Fruit fly (Drosophila melanogaster): Measurements from ENCODE around the gene Rlip.
A peak's percentile ranks its signal among the peaks of the same experiment; 100 is the strongest.

Gene Rlip

DNA sequence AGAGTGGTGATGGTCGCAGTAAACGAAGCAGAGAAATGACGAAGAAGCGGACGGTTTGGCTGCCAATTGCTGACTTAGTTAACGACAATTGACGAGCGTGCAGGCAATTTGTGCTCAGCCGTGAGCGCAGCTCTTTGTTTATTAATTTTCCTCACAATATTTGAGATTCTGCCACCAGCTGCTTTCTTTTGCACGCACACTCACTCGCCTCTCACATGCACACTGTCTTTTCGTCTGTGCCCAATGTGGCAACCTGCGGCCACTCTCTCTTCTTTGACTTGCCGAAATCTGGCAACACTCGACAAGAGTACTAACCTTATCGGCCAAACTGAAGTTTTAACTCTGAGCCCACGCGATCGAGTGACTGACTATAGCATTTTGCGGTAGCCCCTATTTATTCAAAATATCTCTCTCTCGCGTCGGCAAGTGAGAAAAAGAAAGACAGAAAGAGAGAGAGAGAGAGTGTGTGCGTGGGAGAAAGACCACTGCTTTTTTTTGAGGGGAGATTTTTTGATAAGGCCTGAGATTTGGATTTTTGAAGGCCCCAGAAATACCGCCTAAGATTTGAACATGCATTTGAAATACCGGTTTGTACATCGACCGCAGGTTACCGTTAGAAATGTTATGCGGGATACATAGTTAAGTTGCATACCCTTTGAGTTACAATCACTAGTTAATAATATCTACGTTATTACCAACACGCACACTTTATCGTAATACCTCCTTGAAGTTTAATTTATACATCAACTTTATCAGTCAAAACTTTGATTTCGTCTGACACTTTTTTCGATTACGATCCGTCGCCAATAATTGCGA is 43.2 kb downstream of the Rlip start, which contains the start of gene Mvl (continued):
- TF ChIP-seq Sry-δ (GFP tag; optimal IDR thresholded peaks at IDR 0.05) = peak; percentile 38
- TF ChIP-seq gsb (GFP tag; IDR thresholded peaks at IDR 0.05) = no peak
- TF ChIP-seq CG2120 (GFP tag; optimal IDR thresholded peaks at IDR 0.05) = no peak
- TF ChIP-seq CG14667 (GFP tag; IDR thresholded peaks at IDR 0.05) = no peak
- no peak for TF ChIP-seq CG18262 (tag; optimal IDR thresholded peaks at IDR 0.05)
- no peak for TF ChIP-seq ems (GFP tag; optimal IDR thresholded peaks at IDR 0.05)
- no peak for TF ChIP-seq corto (GFP tag; optimal IDR thresholded peaks at IDR 0.05)
- TF ChIP-seq croc (GFP tag; conservative IDR thresholded peaks at IDR 0.05) = no peak
- no peak for TF ChIP-seq CG9817 (tag; optimal IDR thresholded peaks at IDR 0.05)
- TF ChIP-seq ssp (GFP tag; IDR thresholded peaks at IDR 0.05) = no peak
- no peak for TF ChIP-seq chn (GFP tag; optimal IDR thresholded peaks at IDR 0.05)
- TF ChIP-seq unc-4 (GFP tag; IDR thresholded peaks at IDR 0.05; ENCODE audit: partially characterized antibody) = no peak
- TF ChIP-seq Dip3 (GFP tag; optimal IDR thresholded peaks at IDR 0.05) = no peak
- TF ChIP-seq ftz-f1 (GFP tag; optimal IDR thresholded peaks at IDR 0.05) = peak; percentile 82
- peak; percentile 22 for TF ChIP-seq YL-1 (GFP tag; optimal IDR thresholded peaks at IDR 0.05)
- TF ChIP-seq CTCF (GFP tag; optimal IDR thresholded peaks at IDR 0.05) = peak; percentile 30
- TF ChIP-seq Sin3A (optimal IDR thresholded peaks at IDR 0.05) = no peak
- TF ChIP-seq TFAM (GFP tag; optimal IDR thresholded peaks at IDR 0.05) = no peak
- TF ChIP-seq CG11093 (GFP tag; IDR thresholded peaks at IDR 0.05) = no peak
- TF ChIP-seq vnd (GFP tag; IDR thresholded peaks at IDR 0.05; ENCODE audit: partially characterized antibody) = no peak
- no peak for TF ChIP-seq Mes4 (GFP tag; optimal IDR thresholded peaks at IDR 0.05)
- TF ChIP-seq Mad (GFP tag; optimal IDR thresholded peaks at IDR 0.05) = no peak
- TF ChIP-seq zfh1 (GFP tag; IDR thresholded peaks at IDR 0.05) = 0 out of 3 replicates have a peak, but pooled peaks have one; percentile 21
- no peak for TF ChIP-seq HLH54F (GFP tag; optimal IDR thresholded peaks at IDR 0.05)
- TF ChIP-seq CG13424 (tag; optimal IDR thresholded peaks at IDR 0.05) = no peak
- no peak for TF ChIP-seq CG32772 (GFP tag; IDR thresholded peaks at IDR 0.05)
- no peak for TF ChIP-seq dmrt99B (tag; optimal IDR thresholded peaks at IDR 0.05)
- no peak for TF ChIP-seq sc (optimal IDR thresholded peaks at IDR 0.05)
- no peak for TF ChIP-seq sc (GFP tag; optimal IDR thresholded peaks at IDR 0.05)
- TF ChIP-seq Hr39 (optimal IDR thresholded peaks at IDR 0.05) = no peak
- TF ChIP-seq ab (GFP tag; optimal IDR thresholded peaks at IDR 0.05) = no peak
- peak; percentile 9 for TF ChIP-seq zf30C (GFP tag; optimal IDR thresholded peaks at IDR 0.05)
- TF ChIP-seq CG15479 (GFP tag; optimal IDR thresholded peaks at IDR 0.05) = no peak
- TF ChIP-seq trh (GFP tag; optimal IDR thresholded peaks at IDR 0.05) = no peak
- TF ChIP-seq tap (tag; optimal IDR thresholded peaks at IDR 0.05) = no peak
- no peak for TF ChIP-seq CG4404 (GFP tag; IDR thresholded peaks at IDR 0.05)
- no peak for TF ChIP-seq fru (optimal IDR thresholded peaks at IDR 0.05)
- TF ChIP-seq CG8089 (GFP tag; optimal IDR thresholded peaks at IDR 0.05) = no peak
- no peak for TF ChIP-seq Lim3 (GFP tag; IDR thresholded peaks at IDR 0.05)
- TF ChIP-seq klu (GFP tag; IDR thresholded peaks at IDR 0.05) = no peak
- TF ChIP-seq CG15514 (GFP tag; optimal IDR thresholded peaks at IDR 0.05) = peak; percentile 57
- no peak for TF ChIP-seq stc (GFP tag; IDR thresholded peaks at IDR 0.05)
- TF ChIP-seq gro (GFP tag; optimal IDR thresholded peaks at IDR 0.05) = peak; percentile 48
- TF ChIP-seq pho (GFP tag; optimal IDR thresholded peaks at IDR 0.05) = no peak
- peak; percentile 91 for TF ChIP-seq CG10321 (GFP tag; IDR thresholded peaks at IDR 0.05)
- TF ChIP-seq CkIIα-i1 (GFP tag; IDR thresholded peaks at IDR 0.05) = no peak
- TF ChIP-seq lilli (GFP tag; optimal IDR thresholded peaks at IDR 0.05) = peak; percentile 29
- TF ChIP-seq Six4 (GFP tag; optimal IDR thresholded peaks at IDR 0.05) = no peak
- no peak for TF ChIP-seq bsh (GFP tag; optimal IDR thresholded peaks at IDR 0.05)
- no peak for TF ChIP-seq ham (GFP tag; IDR thresholded peaks at IDR 0.05)
- TF ChIP-seq CG3995 (GFP tag; optimal IDR thresholded peaks at IDR 0.05) = no peak
- TF ChIP-seq lbe (GFP tag; optimal IDR thresholded peaks at IDR 0.05) = no peak
- TF ChIP-seq Sox100B (GFP tag; optimal IDR thresholded peaks at IDR 0.05) = no peak
